Worm (Caenorhabditis elegans) whole organism, L4 larva: Measurements from ENCODE around the gene C30F2.4.

Experiments
- Y75B8A.6 ChIP-seq: fragments of 200-800 bp; sonication (Bioruptor generic); IDR thresholded peaks from 2 replicates; pipeline ENCODE4 v1.3.6; 2022; ENCODE audit warnings: missing genetic modification reagents, missing genetic modification characterization, missing compliant biosample characterization
- ama-1 ChIP-seq: fragments of 150-350 bp; optimal IDR thresholded peaks from 2 replicates; lab custom pipeline; 2014; ENCODE audit warnings: inconsistent platforms, mixed read lengths
- ceh-20 ChIP-seq: fragments of 200-800 bp; sonication (Bioruptor generic); IDR thresholded peaks from 2 replicates; pipeline ENCODE4 v1.3.6; 2022; ENCODE audit warnings: missing genetic modification reagents, missing genetic modification characterization, missing compliant biosample characterization
- ceh-28 ChIP-seq: fragments of 150-350 bp; optimal IDR thresholded peaks from 2 replicates; lab custom pipeline; 2014; ENCODE audit warnings: missing biosample characterization, missing genetic modification reagents, missing genetic modification characterization
- dpl-1 ChIP-seq: fragments of 150-350 bp; optimal IDR thresholded peaks from 2 replicates; lab custom pipeline; 2014; ENCODE audit warnings: missing biosample characterization, missing genetic modification reagents, missing genetic modification characterization
- lir-3 ChIP-seq: sonication (generic microtip); optimal IDR thresholded peaks from 2 replicates; lab custom pipeline; 2016; ENCODE audit warnings: mild to moderate bottlenecking, missing genetic modification characterization, missing compliant biosample characterization
- nhr-102 ChIP-seq: sonication (generic microtip); optimal IDR thresholded peaks from 2 replicates; lab custom pipeline; 2016; ENCODE audit warnings: mild to moderate bottlenecking, missing genetic modification characterization, moderate library complexity, missing compliant biosample characterization
- nhr-111 ChIP-seq: fragments of 200-800 bp; sonication (Bioruptor generic); optimal IDR thresholded peaks from 2 replicates; lab custom pipeline; 2018; ENCODE audit warnings: mild to moderate bottlenecking, missing genetic modification characterization, missing compliant biosample characterization
- snpc-4 ChIP-seq: fragments of 150-350 bp; optimal IDR thresholded peaks from 2 replicates; lab custom pipeline; 2014; ENCODE audit warnings: missing biosample characterization, missing genetic modification characterization
- tag-97 ChIP-seq: fragments of 200-800 bp; sonication (Bioruptor generic); IDR thresholded peaks from 2 replicates; pipeline ENCODE4 v1.3.6; 2022; ENCODE audit warnings: missing genetic modification characterization, missing compliant biosample characterization

ce11 chrX:16040207-16040716 is 36.1 kb downstream of the C30F2.4 start, which contains the start of gene B0395.3:
- TF ChIP-seq Y75B8A.6 (GFP tag; lab: Robert Waterston, UW) (no peak), snpc-4 (tag; lab: Kevin White, UChicago) (no peak), tag-97 (GFP tag; lab: Robert Waterston, UW) (no peak), ceh-20 (GFP tag; lab: Robert Waterston, UW) (no peak), nhr-102 (tag; lab: Kevin White, UChicago) (no peak), dpl-1 (GFP tag; lab: Kevin White, UChicago) (no peak), lir-3 (no peak), nhr-111 (GFP tag; lab: Kevin White, UChicago) (no peak), ama-1 (lab: Kevin White, UChicago) (no peak), ceh-28 (tag; lab: Kevin White, UChicago) (no peak)
